Worm (Caenorhabditis elegans) whole organism, L3 larva: Measurements from ENCODE around the gene F54F11.1.

Experiments
- ZK546.5 ChIP-seq: sonication (generic microtip); optimal IDR thresholded peaks from 2 replicates; lab custom pipeline; 2017; ENCODE audit warnings: missing biosample characterization, missing genetic modification characterization
- aly-2 ChIP-seq: fragments of 150-350 bp; optimal IDR thresholded peaks from 2 replicates; lab custom pipeline; 2014; ENCODE audit warnings: missing biosample characterization, missing genetic modification characterization
- ceh-16 ChIP-seq: sonication (generic microtip); optimal IDR thresholded peaks from 2 replicates; lab custom pipeline; 2017; ENCODE audit warnings: missing biosample characterization, missing genetic modification characterization
- ceh-82 ChIP-seq: fragments of 150-350 bp; optimal IDR thresholded peaks from 2 replicates; lab custom pipeline; 2014; ENCODE audit warnings: missing biosample characterization, missing genetic modification characterization
- ceh-9 ChIP-seq: sonication (generic microtip); optimal IDR thresholded peaks from 2 replicates; lab custom pipeline; 2018; ENCODE audit warnings: missing biosample characterization, missing genetic modification characterization
- daf-12 ChIP-seq: fragments of 150-350 bp; optimal IDR thresholded peaks from 2 replicates; lab custom pipeline; 2014; ENCODE audit warnings: missing biosample characterization, missing genetic modification reagents, missing genetic modification characterization
- egl-27 ChIP-seq: sonication (generic microtip); optimal IDR thresholded peaks from 4 replicates; lab custom pipeline; 2017; ENCODE audit warnings: missing biosample characterization, missing genetic modification reagents, missing genetic modification characterization
- egl-5 ChIP-seq: fragments of 150-350 bp; optimal IDR thresholded peaks from 2 replicates; lab custom pipeline; 2017; ENCODE audit warnings: missing biosample characterization, missing genetic modification reagents, missing genetic modification characterization, inconsistent platforms
- elt-1 ChIP-seq: fragments of 150-350 bp; optimal IDR thresholded peaks from 2 replicates; lab custom pipeline; 2014; ENCODE audit warnings: missing biosample characterization, missing genetic modification characterization
- elt-2 ChIP-seq: sonication (generic microtip); optimal IDR thresholded peaks from 2 replicates; lab custom pipeline; 2016; ENCODE audit warnings: missing genetic modification reagents, mild to moderate bottlenecking, missing genetic modification characterization, missing compliant biosample characterization
- eor-1 ChIP-seq, 2 experiments: fragments of 150-350 bp; optimal IDR thresholded peaks; 2 replicates each; lab custom pipeline; 2014 to 2018; ENCODE audit warnings: missing biosample characterization in 2 of 2, missing genetic modification characterization in 2 of 2
- fkh-10 ChIP-seq: sonication (generic microtip); optimal IDR thresholded peaks from 2 replicates; lab custom pipeline; 2017; ENCODE audit warnings: missing biosample characterization, missing genetic modification reagents, missing genetic modification characterization
- fkh-2 ChIP-seq: fragments of 150-350 bp; optimal IDR thresholded peaks from 2 replicates; lab custom pipeline; 2014; ENCODE audit warnings: missing biosample characterization, missing genetic modification reagents, missing genetic modification characterization
- hmg-11 ChIP-seq: sonication (generic microtip); optimal IDR thresholded peaks from 2 replicates; lab custom pipeline; 2016; ENCODE audit warnings: missing genetic modification characterization, missing compliant biosample characterization
- jun-1 ChIP-seq: fragments of 150-350 bp; optimal IDR thresholded peaks from 2 replicates; lab custom pipeline; 2014; ENCODE audit warnings: missing biosample characterization, missing genetic modification reagents, missing genetic modification characterization
- lin-15B ChIP-seq: fragments of 150-350 bp; optimal IDR thresholded peaks from 2 replicates; lab custom pipeline; 2014; ENCODE audit warnings: missing biosample characterization, missing genetic modification characterization
- lin-39 ChIP-seq: fragments of 150-350 bp; optimal IDR thresholded peaks from 2 replicates; lab custom pipeline; 2018; ENCODE audit warnings: missing biosample characterization, missing genetic modification reagents, missing genetic modification characterization
- lsy-12 ChIP-seq: sonication (generic microtip); optimal IDR thresholded peaks from 2 replicates; lab custom pipeline; 2016; ENCODE audit warnings: mild to moderate bottlenecking, missing genetic modification characterization, missing compliant biosample characterization
- mdl-1 ChIP-seq: fragments of 150-350 bp; optimal IDR thresholded peaks from 2 replicates; lab custom pipeline; 2014; ENCODE audit warnings: missing biosample characterization, missing genetic modification characterization
- mml-1 ChIP-seq: fragments of 150-350 bp; sonication (generic microtip); optimal IDR thresholded peaks from 3 replicates; lab custom pipeline; 2014; ENCODE audit warnings: missing biosample characterization, missing genetic modification characterization
- nfya-1 ChIP-seq: sonication (generic microtip); optimal IDR thresholded peaks from 2 replicates; lab custom pipeline; 2017; ENCODE audit warnings: missing genetic modification characterization, mild to moderate bottlenecking, missing compliant biosample characterization, antibody characterized with exemption, moderate library complexity; ENCODE audit not compliant: insufficient read depth
- nhr-11 ChIP-seq: fragments of 150-350 bp; optimal IDR thresholded peaks from 2 replicates; lab custom pipeline; 2014; ENCODE audit warnings: missing biosample characterization, missing genetic modification characterization
- nhr-12 ChIP-seq: fragments of 150-350 bp; optimal IDR thresholded peaks from 2 replicates; lab custom pipeline; 2014; ENCODE audit warnings: missing biosample characterization, missing genetic modification characterization
- nhr-23 ChIP-seq: fragments of 150-350 bp; optimal IDR thresholded peaks from 2 replicates; lab custom pipeline; 2014; ENCODE audit warnings: missing biosample characterization, missing genetic modification reagents, missing genetic modification characterization
- nhr-25 ChIP-seq: sonication (generic microtip); optimal IDR thresholded peaks from 2 replicates; lab custom pipeline; 2017; ENCODE audit warnings: missing biosample characterization, missing genetic modification characterization
- nhr-28 ChIP-seq: fragments of 150-350 bp; optimal IDR thresholded peaks from 2 replicates; lab custom pipeline; 2014; ENCODE audit warnings: missing biosample characterization, missing genetic modification characterization
- nhr-43 ChIP-seq: sonication (generic microtip); optimal IDR thresholded peaks from 2 replicates; lab custom pipeline; 2016; ENCODE audit warnings: mild to moderate bottlenecking, missing genetic modification characterization, missing compliant biosample characterization; ENCODE audit not compliant: poor library complexity, severe bottlenecking
- nhr-67 ChIP-seq: fragments of 150-350 bp; optimal IDR thresholded peaks from 2 replicates; lab custom pipeline; 2014; ENCODE audit warnings: missing biosample characterization, missing genetic modification characterization
- nhr-76 ChIP-seq: fragments of 150-350 bp; sonication (generic microtip); optimal IDR thresholded peaks from 5 replicates; lab custom pipeline; 2014; ENCODE audit warnings: missing biosample characterization, missing genetic modification characterization
- nhr-77 ChIP-seq: fragments of 150-350 bp; optimal IDR thresholded peaks from 2 replicates; lab custom pipeline; 2014; ENCODE audit warnings: missing biosample characterization, missing genetic modification characterization
- pha-4 ChIP-seq: fragments of 150-350 bp; optimal IDR thresholded peaks from 2 replicates; lab custom pipeline; 2014; ENCODE audit warnings: missing biosample characterization, missing genetic modification reagents, missing genetic modification characterization
- snpc-4 ChIP-seq: fragments of 150-350 bp; optimal IDR thresholded peaks from 2 replicates; lab custom pipeline; 2014; ENCODE audit warnings: missing biosample characterization, missing genetic modification characterization
- tbx-2 ChIP-seq: sonication (generic microtip); optimal IDR thresholded peaks from 2 replicates; lab custom pipeline; 2016; ENCODE audit warnings: mild to moderate bottlenecking, missing genetic modification characterization, missing compliant biosample characterization
- unc-39 ChIP-seq: sonication (generic microtip); optimal IDR thresholded peaks from 4 replicates; lab custom pipeline; 2017; ENCODE audit warnings: missing biosample characterization, missing genetic modification characterization
- unc-62 ChIP-seq: fragments of 150-350 bp; sonication (generic microtip); optimal IDR thresholded peaks from 4 replicates; lab custom pipeline; 2014; ENCODE audit warnings: missing biosample characterization, missing genetic modification reagents, missing genetic modification characterization
- zag-1 ChIP-seq: fragments of 150-350 bp; optimal IDR thresholded peaks from 2 replicates; lab custom pipeline; 2014; ENCODE audit warnings: missing biosample characterization, missing genetic modification characterization
- ztf-11 ChIP-seq: fragments of 150-350 bp; optimal IDR thresholded peaks from 2 replicates; lab custom pipeline; 2014; ENCODE audit warnings: missing biosample characterization, missing genetic modification characterization
- ztf-4 ChIP-seq: fragments of 150-350 bp; optimal IDR thresholded peaks from 2 replicates; lab custom pipeline; 2014; ENCODE audit warnings: missing biosample characterization, missing genetic modification characterization

Gene F54F11.1

ce11 chrII:13472101-13472500 lies 31.7 kb upstream of the F54F11.1 start, which contains the start of gene E01G4.5:
E01G4.5 (plus strand) TSS chrII:13472401.
- TF ChIP-seq ceh-82 (tag; lab: Kevin White, UChicago) (no peak), mml-1 (no peak), nhr-77 (tag; lab: Kevin White, UChicago) (no peak), ceh-16 (no peak), nhr-12 (no peak), hmg-11 (tag; lab: Kevin White, UChicago) (no peak), nfya-1 (no peak), unc-62 (no peak), egl-27 (tag; lab: Kevin White, UChicago) (no peak), ceh-9 (tag; lab: Kevin White, UChicago) (no peak), nhr-28 (no peak), nhr-76 (no peak)

ce11 chrII:13477230-13477629 lies 26.5 kb upstream of the F54F11.1 start:
- TF ChIP-seq hmg-11 (tag; lab: Kevin White, UChicago) (peak; percentile 65), nfya-1 (peak; percentile 59), nhr-43 (no peak), lin-15B (peak; percentile 82), lin-39 (peak; percentile 12), nhr-23 (tag; lab: Kevin White, UChicago) (peak; percentile 36), snpc-4 (tag; lab: Kevin White, UChicago) (peak; percentile 67), egl-5 (tag; lab: Kevin White, UChicago) (no peak), elt-2 (peak; percentile 23)

- TF ChIP-seq nhr-23 (tag; lab: Kevin White, UChicago) (no peak), aly-2 (tag; lab: Kevin White, UChicago) (no peak), jun-1 (no peak), zag-1 (tag; lab: Kevin White, UChicago) (no peak), unc-39 (tag; lab: Kevin White, UChicago) (no peak), eor-1 (tag; optimal IDR thresholded peaks at IDR 0.05; lab: Kevin White, UChicago) (no peak), daf-12 (no peak), lsy-12 (tag; lab: Kevin White, UChicago) (no peak), fkh-2 (tag; lab: Kevin White, UChicago) (no peak), ceh-82 (tag; lab: Kevin White, UChicago) (no peak), egl-5 (tag; lab: Kevin White, UChicago) (no peak), nhr-11 (tag; lab: Kevin White, UChicago) (no peak), pha-4 (tag; lab: Kevin White, UChicago) (no peak), ZK546.5 (tag; lab: Kevin White, UChicago) (no peak), tbx-2 (tag; lab: Kevin White, UChicago) (no peak), ztf-4 (tag; lab: Kevin White, UChicago) (no peak), mdl-1 (no peak)
- TF ChIP-seq, all 47 proteins: peak for 0
These were observed 24.3 kb upstream of the F54F11.1 start for ce11 chrII:13479424-13479823.

- TF ChIP-seq daf-12 (no peak), nfya-1 (no peak), fkh-10 (no peak), unc-39 (tag; lab: Kevin White, UChicago) (no peak), ztf-11 (tag; lab: Kevin White, UChicago) (no peak), lin-39 (no peak), nhr-67 (tag; lab: Kevin White, UChicago) (no peak), egl-5 (tag; lab: Kevin White, UChicago) (no peak)
These were observed 21.8 kb upstream of the F54F11.1 start, which contains the start of gene E01G4.6 for ce11 chrII:13481781-13482455. E01G4.6 (plus strand) TSS chrII:13482405.

- TF ChIP-seq lsy-12 (tag; lab: Kevin White, UChicago) = no peak
- TF ChIP-seq ceh-82 (tag; lab: Kevin White, UChicago) = no peak
- no peak for TF ChIP-seq nhr-43
- TF ChIP-seq ztf-4 (tag; lab: Kevin White, UChicago) = no peak
- no peak for TF ChIP-seq eor-1 (tag; optimal IDR thresholded peaks at IDR 0.05; lab: Kevin White, UChicago)
- TF ChIP-seq nfya-1 = no peak
- no peak for TF ChIP-seq nhr-25 (tag; lab: Kevin White, UChicago)
- no peak for TF ChIP-seq elt-1 (tag; lab: Kevin White, UChicago)
- TF ChIP-seq lin-15B = no peak
- TF ChIP-seq ZK546.5 (tag; lab: Kevin White, UChicago) = no peak
- TF ChIP-seq lin-39 = no peak
- no peak for TF ChIP-seq nhr-67 (tag; lab: Kevin White, UChicago)
- no peak for TF ChIP-seq unc-62
- TF ChIP-seq nhr-23 (tag; lab: Kevin White, UChicago) = no peak
- TF ChIP-seq, all 47 proteins: peak for 0
These were observed 19.6 kb upstream of the F54F11.1 start for ce11 chrII:13484108-13484507.
